Fruit fly (Drosophila melanogaster) ovary, adult (tissue): ENCODE results near the gene Zw.
A peak's percentile ranks its signal among the peaks of the same experiment; 100 is the strongest.

ENCODE experiments used
- CG17801 ChIP-seq: fragments of 200-800 bp; optimal IDR thresholded peaks from 2 replicates; lab custom pipeline; 2019; ENCODE audit warnings: missing biosample characterization, mild to moderate bottlenecking, missing genetic modification characterization, moderate library complexity; ENCODE audit not compliant: partially characterized antibody

Zw gene

DNA sequence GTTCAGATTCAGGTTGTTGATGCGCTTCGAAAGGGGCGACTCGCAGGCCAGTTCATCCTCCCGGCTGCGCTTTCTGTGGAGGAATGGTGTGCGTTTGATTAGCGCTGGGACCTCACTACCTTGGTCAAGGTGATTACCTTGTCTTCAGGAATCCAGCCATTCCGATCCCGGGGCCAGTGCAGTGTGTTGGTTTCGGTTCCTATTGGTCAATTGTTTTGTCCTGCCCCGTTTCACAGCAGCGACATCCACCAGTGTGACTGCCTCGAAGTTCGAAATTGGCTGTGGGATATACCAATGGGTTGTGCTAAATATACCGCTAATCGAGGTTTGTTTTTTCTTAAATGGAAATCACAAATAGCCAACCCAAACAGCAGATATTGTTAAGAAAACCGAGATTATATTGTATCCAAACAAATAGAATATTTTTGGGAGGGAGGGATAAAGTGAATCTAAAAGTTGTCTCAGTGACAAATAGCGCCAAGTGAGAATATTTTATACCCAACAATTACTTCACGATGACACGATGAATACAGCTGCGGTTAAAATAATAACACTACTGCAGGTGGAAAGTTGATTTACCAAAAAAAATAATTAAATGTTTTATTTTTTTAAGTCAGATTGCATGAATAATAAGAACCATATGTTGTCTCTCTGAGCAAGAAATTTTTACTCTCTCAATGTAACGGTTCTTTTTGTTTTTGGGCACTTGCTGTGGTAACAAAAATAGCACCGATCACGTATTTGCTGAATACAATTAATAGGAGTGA is 27.9 kb downstream of the Zw start, which contains the start of gene CG14229:
CG14229 (minus strand) TSS at position 459 of the 767 bp plus-strand sequence.
- TF ChIP-seq CG17801: no peak

DNA sequence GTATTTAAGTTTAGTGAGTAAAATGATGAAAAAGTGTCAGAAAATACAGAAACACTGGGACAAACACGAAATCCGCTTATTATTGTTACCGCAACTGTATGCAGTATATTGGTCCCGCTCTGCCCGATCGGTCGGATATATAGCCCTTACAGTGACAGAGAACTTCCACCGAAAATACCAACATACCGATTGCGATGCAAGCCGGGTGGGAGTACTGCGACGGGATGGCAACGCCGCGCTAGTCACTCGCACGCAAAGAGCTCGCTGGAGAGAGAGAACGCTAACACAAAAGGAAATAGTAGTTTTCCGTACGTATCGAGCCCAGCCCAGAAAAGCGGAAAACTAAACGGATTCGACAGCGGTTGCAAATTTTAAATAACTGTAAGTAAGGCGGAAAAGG is 29.8 kb downstream of the Zw start, which contains the start of gene Cdc42:
Cdc42 (plus strand) TSS at position 247 of the 400 bp plus-strand sequence.
- no peak for TF ChIP-seq CG17801

DNA sequence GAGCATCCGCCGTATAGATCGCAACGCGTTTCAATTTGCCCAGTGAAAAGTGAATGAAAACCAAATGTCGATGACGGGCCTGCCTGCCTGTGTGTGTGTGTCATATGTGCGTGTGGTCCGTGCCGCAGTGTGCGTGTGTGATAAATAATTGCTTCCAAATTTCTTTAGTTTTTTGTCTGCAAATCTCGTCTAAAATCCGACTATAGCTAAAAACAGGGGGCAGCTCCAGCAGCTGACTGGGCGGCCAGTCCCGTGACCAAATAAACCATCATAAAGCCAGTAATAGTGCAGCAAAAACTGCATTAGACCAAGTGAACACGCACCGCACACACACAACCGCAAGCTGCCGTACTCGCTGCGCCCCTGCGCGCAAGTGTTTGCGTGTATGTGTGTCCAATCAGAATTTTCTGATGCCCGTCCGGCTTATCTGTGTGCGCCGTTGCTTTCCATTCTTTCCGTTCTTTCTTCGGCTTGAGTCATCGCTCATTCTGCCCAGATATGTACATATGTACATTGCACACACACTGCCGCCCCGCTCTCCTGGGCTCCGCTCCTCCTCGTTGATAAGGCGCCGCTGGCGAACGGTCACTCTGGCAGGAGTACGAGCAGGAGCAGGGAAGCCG is 30.3 kb downstream of the Zw start:
- no peak for TF ChIP-seq CG17801

DNA sequence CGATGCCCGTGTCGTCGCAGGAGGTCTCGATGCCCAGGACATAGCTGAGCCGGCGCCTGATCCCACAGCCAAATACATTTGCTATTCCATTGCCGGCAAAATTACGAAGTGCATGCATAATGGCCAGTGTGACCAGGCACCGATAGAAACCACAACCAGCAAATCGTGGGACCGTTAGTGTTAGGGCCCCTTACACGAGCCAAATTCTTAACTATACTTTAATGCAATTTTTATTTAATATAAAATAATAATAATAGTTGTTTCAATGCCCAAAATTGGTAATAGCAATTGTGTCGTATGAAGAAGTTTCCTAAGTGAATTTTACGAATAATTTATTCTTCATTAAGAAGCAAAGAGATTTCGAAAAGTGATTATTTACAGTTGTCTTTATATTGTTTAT is 34.6 kb downstream of the Zw start, which contains the start of gene Tcs4:
Tcs4 (minus strand) TSS at position 145 of the 400 bp plus-strand sequence.
- TF ChIP-seq CG17801: peak; percentile 48

DNA sequence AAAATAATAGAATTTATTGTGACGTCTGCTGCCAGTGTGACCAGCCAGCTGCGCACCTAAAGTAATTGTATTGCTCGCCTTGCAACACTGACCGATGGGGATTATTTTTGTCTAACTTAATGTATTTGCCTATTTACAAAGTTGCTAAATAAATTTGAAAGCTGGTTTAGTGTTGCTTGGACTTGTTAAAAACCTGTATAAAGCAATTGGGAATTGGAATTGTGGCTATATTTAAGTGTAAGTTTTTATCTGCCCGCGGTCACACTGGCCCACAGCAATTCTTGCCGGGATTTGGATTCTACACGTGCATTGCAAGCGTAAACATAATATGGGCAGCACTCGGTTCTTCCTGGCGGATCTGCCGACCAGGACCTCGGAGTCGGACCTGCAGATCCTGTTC is 37.0 kb downstream of the Zw start, which contains the start of the genes CG14230 and CG14232:
CG14230 (plus strand) TSS at position 94 of the 400 bp plus-strand sequence.
CG14232 (minus strand) TSS at position 177 of the 400 bp plus-strand sequence.
- peak; percentile 48 for TF ChIP-seq CG17801

DNA sequence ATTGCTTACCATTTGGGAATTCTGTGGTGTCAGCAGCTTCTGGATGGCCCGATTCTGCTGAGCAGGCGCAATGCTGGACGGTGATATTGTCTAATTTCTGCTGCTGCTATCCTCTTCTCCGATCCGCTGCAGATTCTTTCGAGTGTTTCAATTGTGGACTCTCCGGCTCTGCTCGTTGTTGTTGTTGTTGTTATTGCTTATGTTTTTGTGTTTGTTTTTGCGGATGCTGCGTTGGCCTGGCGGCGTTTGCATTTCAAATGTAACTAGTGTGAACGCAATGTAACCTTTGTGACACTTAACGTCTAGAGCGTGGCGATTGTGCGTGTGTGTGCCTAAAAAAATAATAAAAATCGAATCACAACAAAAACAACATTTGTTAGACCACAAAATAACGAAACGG is 44.9 kb downstream of the Zw start:
- no peak for TF ChIP-seq CG17801

DNA sequence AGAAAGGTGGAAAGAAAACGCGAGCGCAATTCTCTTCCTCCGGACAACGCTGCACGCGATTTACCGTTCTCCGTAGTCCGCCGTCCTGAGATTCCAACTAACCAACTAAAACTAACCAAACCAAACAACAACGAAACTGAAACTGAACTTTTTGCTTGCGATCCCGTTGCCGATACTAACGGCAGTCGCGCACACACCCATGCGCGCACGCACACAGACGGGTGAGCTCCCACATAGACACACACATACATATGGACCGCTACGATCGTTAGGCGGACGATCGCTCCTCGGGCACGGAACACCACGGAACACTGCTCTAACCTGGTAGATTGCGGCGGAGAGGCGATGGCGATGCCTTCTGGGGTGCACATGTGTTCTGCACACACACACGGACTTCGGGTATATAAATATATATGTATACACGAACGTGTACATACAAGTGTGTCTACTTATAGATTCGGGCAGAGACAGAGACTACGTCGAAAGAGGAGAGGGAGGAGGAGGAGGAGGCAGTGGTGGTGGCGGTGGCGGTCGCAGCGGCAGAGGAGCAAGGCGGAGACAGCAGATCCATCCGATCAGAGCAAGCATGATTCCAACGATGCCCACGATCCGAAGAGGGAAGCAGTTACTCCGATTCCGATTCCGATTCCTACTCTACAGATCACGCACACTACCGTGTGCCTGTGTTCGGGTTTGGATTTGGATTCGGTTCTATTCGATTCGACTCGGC is 46.0 kb downstream of the Zw start, which contains the start of gene meso18E:
meso18E (minus strand) TSS at position 148 of the 730 bp plus-strand sequence.
- TF ChIP-seq CG17801: no peak

DNA sequence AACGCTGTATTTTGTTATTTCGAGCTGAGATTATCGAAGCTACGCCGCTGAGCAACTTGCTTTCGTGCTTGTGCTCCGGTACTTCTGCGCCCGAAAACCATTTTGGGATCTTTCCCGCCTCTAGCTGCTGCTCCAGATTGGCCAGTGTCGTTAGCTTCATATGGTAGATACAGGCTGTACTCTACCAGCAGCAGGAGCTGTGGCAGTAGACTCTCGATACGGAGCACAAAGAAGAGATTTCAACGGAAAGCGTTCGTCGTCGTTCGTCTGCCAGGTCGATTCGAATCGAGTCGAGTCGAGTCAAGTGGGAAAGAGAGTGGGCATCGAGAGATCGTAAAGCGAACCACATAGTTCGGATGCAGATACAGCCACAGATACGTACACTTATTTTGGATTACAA is 47.8 kb downstream of the Zw start:
- TF ChIP-seq CG17801: no peak

DNA sequence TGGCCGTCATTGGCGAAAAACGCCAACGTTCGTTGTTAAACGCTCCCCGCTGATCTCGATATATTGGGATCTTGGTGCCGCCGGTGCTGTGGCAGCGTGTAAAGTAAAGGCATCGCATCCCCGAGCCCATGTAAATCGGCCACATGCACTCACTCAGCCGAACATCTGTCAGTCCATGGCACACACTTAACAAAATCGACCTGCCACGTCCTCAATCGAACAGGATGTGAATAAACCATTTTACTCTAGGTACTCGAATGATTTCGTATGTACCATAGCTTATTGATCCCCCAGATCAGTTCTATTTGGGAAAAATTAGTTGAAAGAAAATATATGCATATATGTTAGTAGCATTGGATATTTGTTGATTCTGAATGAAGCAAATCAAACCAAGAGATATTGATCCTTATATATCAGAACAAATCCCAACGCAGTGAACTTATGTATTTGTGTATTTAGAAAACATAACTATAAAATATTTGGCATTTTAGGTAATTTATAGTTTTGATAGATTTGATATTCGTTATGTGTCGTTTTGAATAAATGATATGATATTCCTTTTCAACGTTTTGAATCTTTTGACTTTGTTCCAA is 49.4 kb downstream of the Zw start:
- no peak for TF ChIP-seq CG17801

DNA sequence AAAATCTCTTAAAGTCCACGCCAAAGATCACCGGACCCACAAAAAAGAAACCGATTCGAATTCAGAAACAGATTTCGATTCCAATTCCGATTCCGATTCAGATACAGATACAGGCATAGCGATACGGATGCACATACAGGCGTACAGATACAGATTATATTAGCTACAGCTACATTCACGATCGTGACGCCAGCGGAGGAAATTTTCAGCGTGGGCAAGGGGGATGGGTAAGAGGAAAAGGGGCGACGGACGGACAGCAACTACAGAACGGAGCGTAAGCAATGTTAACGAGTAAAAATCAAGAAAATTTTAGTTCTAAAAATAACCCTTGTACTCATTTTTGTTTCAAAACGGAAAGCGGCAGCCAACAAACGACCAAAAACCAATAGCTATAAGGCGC is 50.0 kb downstream of the Zw start:
- TF ChIP-seq CG17801: no peak

DNA sequence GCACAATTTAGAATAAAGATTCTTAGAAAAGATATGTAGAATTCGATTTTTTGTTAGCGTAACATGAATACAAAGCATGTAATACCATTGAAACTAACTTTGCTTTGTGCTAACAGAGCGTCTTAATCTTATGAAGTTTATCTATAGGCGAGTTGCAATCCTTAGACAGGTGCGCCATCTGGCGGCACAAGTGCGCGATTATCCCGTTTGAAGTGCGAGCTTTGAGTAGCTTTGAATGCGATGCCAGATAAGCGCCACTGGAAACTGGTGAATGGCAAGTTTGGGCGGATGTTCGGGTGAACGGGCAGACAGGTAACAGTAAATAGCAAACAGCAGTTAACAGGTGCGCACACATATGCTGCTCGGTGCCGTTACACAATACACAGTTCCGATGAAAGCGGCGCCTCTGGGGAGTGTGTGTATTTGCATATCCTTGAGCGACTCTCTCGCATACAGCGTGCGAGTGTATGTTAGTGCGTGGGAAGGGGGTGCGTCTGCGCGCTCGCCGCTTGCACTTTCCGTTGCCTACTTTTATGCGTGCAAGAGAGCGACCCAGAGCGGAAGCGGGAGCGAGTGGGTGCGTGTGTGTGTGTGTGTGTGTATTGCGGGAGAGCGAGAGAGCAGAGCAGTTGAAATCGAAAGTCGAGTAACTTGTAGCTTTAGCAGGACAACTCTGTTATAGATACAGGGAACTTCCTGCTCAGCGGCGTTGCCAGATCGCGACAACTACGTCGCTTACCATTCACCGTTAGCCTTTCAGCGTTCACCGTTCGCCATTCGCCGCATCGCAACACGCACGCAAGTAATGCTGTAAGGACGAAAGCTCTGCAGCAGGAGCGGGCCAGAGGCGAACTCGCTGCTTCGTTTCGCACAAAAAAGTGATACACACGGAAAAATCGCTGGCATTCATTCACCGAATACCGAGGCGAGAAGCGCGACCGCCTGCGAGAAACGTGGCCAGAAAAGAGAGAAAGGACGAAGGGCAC is 51.2 kb downstream of the Zw start, which contains the start of gene CG12531:
CG12531 (plus strand) TSS at position 936 of the 986 bp plus-strand sequence.
- no peak for TF ChIP-seq CG17801
